Fruit fly (Drosophila melanogaster) whole organism, embryonic: ENCODE data around the gene CG13029.

ENCODE experiments used
- CG10267 ChIP-seq: fragments of 200-800 bp; sonication (Bioruptor generic); optimal IDR thresholded peaks from 2 replicates; lab custom pipeline; 2018; ENCODE audit warnings: missing biosample characterization, mild to moderate bottlenecking, missing genetic modification characterization, moderate library complexity
- CG10431 ChIP-seq: fragments of 200-800 bp; sonication (Bioruptor generic); optimal IDR thresholded peaks from 3 replicates; lab custom pipeline; 2018; ENCODE audit warnings: missing biosample characterization, mild to moderate bottlenecking, missing genetic modification characterization
- CG10462 ChIP-seq: fragments of 200-800 bp; sonication (Bioruptor generic); optimal IDR thresholded peaks from 2 replicates; lab custom pipeline; 2016; ENCODE audit warnings: missing biosample characterization, missing genetic modification characterization
- CG10543 ChIP-seq: fragments of 200-800 bp; sonication (Bioruptor generic); optimal IDR thresholded peaks from 3 replicates; lab custom pipeline; 2017; ENCODE audit warnings: missing biosample characterization, mild to moderate bottlenecking, missing genetic modification characterization, moderate library complexity
- CG11456 ChIP-seq: fragments of 200-800 bp; sonication (Bioruptor generic); IDR thresholded peaks from 3 replicates; pipeline ENCODE4 v1.3.6; 2022; ENCODE audit warnings: missing biosample characterization, missing genetic modification characterization
- CG14667 ChIP-seq: fragments of 200-800 bp; sonication (Bioruptor generic); IDR thresholded peaks from 2 replicates; pipeline ENCODE4 v1.3.6; 2022; ENCODE audit warnings: missing biosample characterization, missing genetic modification characterization
- CG17612 ChIP-seq: fragments of 200-800 bp; sonication (Bioruptor generic); IDR thresholded peaks from 2 replicates; pipeline ENCODE4 v1.3.6; 2022; ENCODE audit warnings: missing biosample characterization, missing genetic modification characterization
- CG18262 ChIP-seq: fragments of 200-800 bp; optimal IDR thresholded peaks from 3 replicates; lab custom pipeline; 2019; ENCODE audit warnings: missing biosample characterization, mild to moderate bottlenecking, missing genetic modification characterization, moderate library complexity
- CG18599 ChIP-seq: fragments of 200-800 bp; sonication (Bioruptor generic); optimal IDR thresholded peaks from 3 replicates; lab custom pipeline; 2017; ENCODE audit warnings: missing biosample characterization, missing genetic modification characterization, mild to moderate bottlenecking, moderate library complexity, missing genetic modification reagents
- CG2889 ChIP-seq: fragments of 200-800 bp; sonication (Bioruptor generic); IDR thresholded peaks from 3 replicates; pipeline ENCODE4 v1.3.6; 2022; ENCODE audit warnings: missing biosample characterization, missing genetic modification characterization
- CG31441 ChIP-seq: fragments of 200-800 bp; sonication (Bioruptor generic); IDR thresholded peaks from 2 replicates; pipeline ENCODE4 v1.3.6; 2022; ENCODE audit warnings: missing biosample characterization, missing genetic modification characterization
- CG3847 ChIP-seq: fragments of 200-800 bp; sonication (Bioruptor generic); IDR thresholded peaks from 2 replicates; pipeline ENCODE4 v1.3.6; 2022; ENCODE audit warnings: missing biosample characterization, missing genetic modification characterization
- CG4282 ChIP-seq: fragments of 200-800 bp; sonication (Bioruptor generic); optimal IDR thresholded peaks from 2 replicates; lab custom pipeline; 2016; ENCODE audit warnings: missing biosample characterization, missing genetic modification characterization
- CG4820 ChIP-seq: fragments of 200-800 bp; sonication (Bioruptor generic); optimal IDR thresholded peaks from 3 replicates; lab custom pipeline; 2016; ENCODE audit warnings: missing biosample characterization, missing genetic modification characterization
- CG7372 ChIP-seq: fragments of 200-800 bp; sonication (Bioruptor generic); IDR thresholded peaks from 2 replicates; pipeline ENCODE4 v1.3.6; 2022; ENCODE audit warnings: missing biosample characterization, missing genetic modification characterization
- CG7963 ChIP-seq: fragments of 200-800 bp; sonication (Bioruptor generic); IDR thresholded peaks from 3 replicates; pipeline ENCODE4 v1.3.6; 2022; ENCODE audit warnings: missing biosample characterization, missing genetic modification characterization; ENCODE audit not compliant: partially characterized antibody
- CG8765 ChIP-seq: fragments of 200-800 bp; sonication (Bioruptor generic); IDR thresholded peaks from 2 replicates; pipeline ENCODE4 v1.3.6; 2022; ENCODE audit warnings: missing biosample characterization, missing genetic modification characterization
- CG9609 ChIP-seq: fragments of 200-800 bp; sonication (Bioruptor generic); optimal IDR thresholded peaks from 3 replicates; lab custom pipeline; 2016; ENCODE audit warnings: missing biosample characterization, missing genetic modification characterization
- CG9817 ChIP-seq: fragments of 200-800 bp; sonication (Bioruptor generic); optimal IDR thresholded peaks from 2 replicates; lab custom pipeline; 2018; ENCODE audit warnings: missing biosample characterization, mild to moderate bottlenecking, missing genetic modification characterization, moderate library complexity
- Dek ChIP-seq: fragments of 200-800 bp; sonication (Bioruptor generic); optimal IDR thresholded peaks from 3 replicates; lab custom pipeline; 2019; ENCODE audit warnings: missing biosample characterization, mild to moderate bottlenecking, missing genetic modification characterization, moderate library complexity
- Gsc ChIP-seq: fragments of 200-800 bp; sonication (Bioruptor generic); IDR thresholded peaks from 2 replicates; pipeline ENCODE4 v1.3.6; 2022; ENCODE audit warnings: missing biosample characterization, missing genetic modification characterization
- Hey ChIP-seq: fragments of 200-800 bp; sonication (Bioruptor generic); optimal IDR thresholded peaks from 3 replicates; lab custom pipeline; 2018; ENCODE audit warnings: missing biosample characterization, mild to moderate bottlenecking, missing genetic modification characterization
- HmgD ChIP-seq: fragments of 200-800 bp; sonication (Bioruptor generic); optimal IDR thresholded peaks from 3 replicates; lab custom pipeline; 2016; ENCODE audit warnings: missing biosample characterization, missing genetic modification characterization
- HmgZ ChIP-seq: fragments of 200-800 bp; sonication (Bioruptor generic); optimal IDR thresholded peaks from 2 replicates; lab custom pipeline; 2018; ENCODE audit warnings: missing biosample characterization, mild to moderate bottlenecking, missing genetic modification characterization
- Hr3 ChIP-seq: fragments of 200-800 bp; sonication (Bioruptor generic); optimal IDR thresholded peaks from 3 replicates; lab custom pipeline; 2016; ENCODE audit warnings: missing biosample characterization, missing genetic modification characterization
- Hr51 ChIP-seq, 2 experiments: fragments of 200-800 bp; sonication (Bioruptor generic); optimal IDR thresholded peaks; 2 replicates in 1 of 2; 3 replicates in 1 of 2; lab custom pipeline; 2016 to 2018; ENCODE audit warnings: missing biosample characterization in 2 of 2, missing genetic modification characterization in 2 of 2, mild to moderate bottlenecking in 1 of 2, moderate library complexity in 1 of 2
- MBD-R2 ChIP-seq: fragments of 200-800 bp; sonication (Bioruptor generic); IDR thresholded peaks from 2 replicates; pipeline ENCODE4 v1.3.6; 2022; ENCODE audit warnings: missing biosample characterization, missing genetic modification characterization
- Myb ChIP-seq: fragments of 200-800 bp; sonication (Bioruptor generic); optimal IDR thresholded peaks from 2 replicates; lab custom pipeline; 2016; ENCODE audit warnings: missing biosample characterization, missing genetic modification characterization
- Pdp1 ChIP-seq, 2 experiments: fragments of 200-800 bp; sonication (Bioruptor generic); optimal IDR thresholded peaks; 3 replicates each; lab custom pipeline; 2016; ENCODE audit warnings: missing biosample characterization in 2 of 2, missing genetic modification characterization in 2 of 2, mild to moderate bottlenecking in 1 of 2, moderate library complexity in 1 of 2
- Rfx ChIP-seq: fragments of 200-800 bp; sonication (Bioruptor generic); IDR thresholded peaks from 2 replicates; pipeline ENCODE4 v1.3.6; 2022; ENCODE audit warnings: missing biosample characterization, missing genetic modification characterization
- Spps ChIP-seq: fragments of 200-800 bp; sonication (Bioruptor generic); optimal IDR thresholded peaks from 2 replicates; lab custom pipeline; 2018; ENCODE audit warnings: missing biosample characterization, mild to moderate bottlenecking, missing genetic modification characterization
- YL-1 ChIP-seq: fragments of 200-800 bp; sonication (Bioruptor generic); optimal IDR thresholded peaks from 3 replicates; lab custom pipeline; 2017; ENCODE audit warnings: missing biosample characterization, mild to moderate bottlenecking, missing genetic modification characterization
- ato ChIP-seq: fragments of 200-800 bp; sonication (Bioruptor generic); IDR thresholded peaks from 2 replicates; pipeline ENCODE4 v1.3.6; 2022; ENCODE audit warnings: missing biosample characterization, missing genetic modification characterization; ENCODE audit not compliant: partially characterized antibody
- bcd ChIP-seq: fragments of 200-800 bp; sonication (Bioruptor generic); optimal IDR thresholded peaks from 2 replicates; lab custom pipeline; 2017; ENCODE audit warnings: missing biosample characterization, mild to moderate bottlenecking, missing genetic modification characterization
- bigmax ChIP-seq: fragments of 200-800 bp; sonication (Bioruptor generic); optimal IDR thresholded peaks from 2 replicates; lab custom pipeline; 2018; ENCODE audit warnings: missing biosample characterization, mild to moderate bottlenecking, missing genetic modification characterization
- gfzf ChIP-seq: fragments of 200-800 bp; sonication (Bioruptor generic); optimal IDR thresholded peaks from 2 replicates; lab custom pipeline; 2016; ENCODE audit warnings: missing biosample characterization, mild to moderate bottlenecking, missing genetic modification characterization, moderate library complexity
- lola ChIP-seq, 3 experiments: fragments of >200 bp in 2 of 3; fragments of 200-800 bp in 1 of 3; sonication (Bioruptor generic) in 1 of 3; optimal IDR thresholded peaks; 2 replicates each; lab custom pipeline; 2017 to 2019; ENCODE audit warnings: missing biosample characterization in 3 of 3, missing genetic modification characterization in 3 of 3, mild to moderate bottlenecking in 1 of 3, moderate library complexity in 1 of 3
- maf-S ChIP-seq: fragments of 200-800 bp; sonication (Bioruptor generic); optimal IDR thresholded peaks from 2 replicates; lab custom pipeline; 2016; ENCODE audit warnings: missing biosample characterization, missing genetic modification characterization
- pb ChIP-seq: fragments of 200-800 bp; sonication (Bioruptor generic); optimal IDR thresholded peaks from 3 replicates; lab custom pipeline; 2016; ENCODE audit warnings: missing biosample characterization, missing genetic modification characterization
- repo ChIP-seq: fragments of 200-800 bp; sonication (Bioruptor generic); optimal IDR thresholded peaks from 2 replicates; lab custom pipeline; 2016; ENCODE audit warnings: missing biosample characterization, missing genetic modification characterization
- row ChIP-seq: fragments of 200-800 bp; sonication (Bioruptor generic); IDR thresholded peaks from 3 replicates; pipeline ENCODE4 v1.3.6; 2022; ENCODE audit warnings: missing biosample characterization, missing genetic modification characterization
- salm ChIP-seq: fragments of 200-800 bp; sonication (Bioruptor generic); optimal IDR thresholded peaks from 2 replicates; lab custom pipeline; 2018; ENCODE audit warnings: missing biosample characterization, mild to moderate bottlenecking, missing genetic modification characterization
- schlank ChIP-seq: fragments of 200-800 bp; sonication (Bioruptor generic); optimal IDR thresholded peaks from 2 replicates; lab custom pipeline; 2018; ENCODE audit warnings: missing biosample characterization, mild to moderate bottlenecking, missing genetic modification characterization
- sens ChIP-seq: fragments of 200-800 bp; sonication (Bioruptor generic); peaks from one replicate; lab custom pipeline; 2016; ENCODE audit warnings: missing biosample characterization, missing genetic modification characterization
- sens-2 ChIP-seq: fragments of 200-800 bp; sonication (Bioruptor generic); IDR thresholded peaks from 2 replicates; pipeline ENCODE4 v1.3.6; 2022; ENCODE audit warnings: missing biosample characterization, missing genetic modification characterization
- slou ChIP-seq: fragments of 200-800 bp; sonication (Bioruptor generic); optimal IDR thresholded peaks from 3 replicates; lab custom pipeline; 2016; ENCODE audit warnings: missing biosample characterization, missing genetic modification characterization
- sr ChIP-seq: fragments of 200-800 bp; sonication (Bioruptor generic); IDR thresholded peaks from 3 replicates; pipeline ENCODE4 v1.3.6; 2022; ENCODE audit warnings: missing biosample characterization, missing genetic modification characterization
- sug ChIP-seq: fragments of 200-800 bp; optimal IDR thresholded peaks from 2 replicates; lab custom pipeline; 2019; ENCODE audit warnings: missing biosample characterization, mild to moderate bottlenecking, missing genetic modification characterization, moderate library complexity
- tna ChIP-seq: fragments of 200-800 bp; sonication (Bioruptor generic); IDR thresholded peaks from 2 replicates; pipeline ENCODE4 v1.3.6; 2022; ENCODE audit warnings: missing biosample characterization, missing genetic modification characterization; ENCODE audit not compliant: partially characterized antibody
- wdn ChIP-seq: fragments of 200-800 bp; sonication (Bioruptor generic); IDR thresholded peaks from 2 replicates; pipeline ENCODE4 v1.3.6; 2022; ENCODE audit warnings: missing biosample characterization, missing genetic modification characterization
- zfh1 ChIP-seq: fragments of 200-800 bp; sonication (Bioruptor generic); IDR thresholded peaks from 3 replicates; pipeline ENCODE4 v1.3.6; 2022; ENCODE audit warnings: missing biosample characterization, missing genetic modification characterization

Gene CG13029

DNA sequence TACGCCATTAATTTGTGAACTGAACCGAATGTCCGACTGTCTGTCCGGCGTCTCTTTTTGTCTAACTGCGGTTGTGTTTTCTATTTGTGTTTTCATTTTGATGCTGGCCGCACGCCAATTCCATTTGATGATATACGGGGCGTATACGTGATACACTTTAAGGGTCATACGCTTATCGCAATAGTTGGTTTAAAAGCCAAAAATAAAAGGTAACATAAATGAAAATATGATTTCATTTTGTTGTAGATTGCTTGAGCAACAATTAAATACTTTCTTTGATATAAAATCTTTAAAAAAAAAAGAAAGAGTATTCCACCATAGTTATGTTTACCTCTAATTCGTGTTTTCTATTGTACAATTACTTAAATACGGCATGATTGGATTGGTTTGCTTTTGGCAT, 24.6 kb downstream of the CG13029 start (continued):
- TF ChIP-seq CG9817 (tag; lab: Kevin White, UChicago) (peak; percentile 20), CG31441 (no peak), zfh1 (no peak), CG8765 (no peak), CG10543 (GFP tag; lab: Kevin White, UChicago) (no peak), bigmax (GFP tag; lab: Kevin White, UChicago) (no peak), CG10462 (GFP tag; lab: Kevin White, UChicago) (no peak), maf-S (GFP tag; lab: Kevin White, UChicago) (no peak), CG3847 (peak; percentile 37; the same call in 1 of the 2 replicates), sug (tag; lab: Kevin White, UChicago) (no peak), pb (GFP tag; lab: Kevin White, UChicago) (no peak), Hr51 (GFP tag; optimal IDR thresholded peaks at IDR 0.05; lab: Kevin White, UChicago) (peak in 1 of 2 experiments; percentile 44), row (GFP tag; lab: Robert Waterston, UW) (peak; percentile 68), schlank (tag; lab: Kevin White, UChicago) (no peak), CG18599 (GFP tag; lab: Kevin White, UChicago) (peak; percentile 45), sens (GFP tag; lab: Kevin White, UChicago) (peak; percentile 15), HmgZ (tag; lab: Kevin White, UChicago) (no peak), CG10431 (GFP tag; lab: Kevin White, UChicago) (no peak), wdn (GFP tag; lab: Robert Waterston, UW) (0 out of 2 replicates have a peak, but pooled peaks have one; percentile 7), CG11456 (GFP tag; lab: Robert Waterston, UW) (no peak), salm (tag; lab: Kevin White, UChicago) (no peak), repo (no peak), CG4282 (GFP tag; lab: Kevin White, UChicago) (no peak), sr (GFP tag; lab: Robert Waterston, UW) (no peak), Myb (GFP tag; lab: Kevin White, UChicago) (no peak), Spps (no peak), Hr3 (GFP tag; lab: Kevin White, UChicago) (no peak), Gsc (GFP tag; lab: Robert Waterston, UW) (no peak), gfzf (GFP tag; lab: Kevin White, UChicago) (no peak), CG2889 (GFP tag; lab: Robert Waterston, UW) (no peak), Dek (peak; percentile 18), CG17612 (no peak), CG14667 (GFP tag; lab: Robert Waterston, UW) (peak; percentile 25; the same call in 1 of the 2 replicates), CG10267 (no peak), slou (GFP tag; lab: Kevin White, UChicago) (no peak), ato (GFP tag; lab: Robert Waterston, UW) (no peak), CG7963 (GFP tag; lab: Robert Waterston, UW) (no peak), tna (GFP tag; lab: Robert Waterston, UW) (no peak), sens-2 (no peak), CG7372 (GFP tag; lab: Robert Waterston, UW) (peak; percentile 71), Rfx (GFP tag; lab: Robert Waterston, UW) (peak; percentile 65), HmgD (no peak), CG9609 (no peak), Pdp1 (GFP tag; optimal IDR thresholded peaks at IDR 0.05; lab: Kevin White, UChicago) (peak in 1 of 2 experiments; percentile 24), MBD-R2 (GFP tag; lab: Robert Waterston, UW) (no peak; the same call in 1 of the 2 replicates), Hey (no peak), bcd (GFP tag; lab: Kevin White, UChicago) (no peak), CG18262 (tag; lab: Kevin White, UChicago) (no peak), CG4820 (GFP tag; lab: Kevin White, UChicago) (no peak), YL-1 (no peak), lola (GFP tag; optimal IDR thresholded peaks at IDR 0.05; lab: Kevin White, UChicago) (no peak)
